Worm (Caenorhabditis elegans): Measurements from ENCODE around the gene swsn-6.

ce11 chrIV:5364135-5364609, 30.7 kb upstream of the swsn-6 start, which contains the start of the genes hda-6 and F41H10.4:
- TF ChIP-seq W03F9.2 (tag; optimal IDR thresholded peaks at IDR 0.05): peak; percentile 94
- no peak for TF ChIP-seq him-1 (tag; optimal IDR thresholded peaks at IDR 0.05)

Data from whole organism, L4/young adult.